Worm (Caenorhabditis elegans) whole organism, L2 larva: ENCODE data around the gene usip-1.
A peak's percentile ranks its signal among the peaks of the same experiment; 100 is the strongest.

ENCODE experiments used
- ZK546.5 ChIP-seq: sonication (generic microtip); optimal IDR thresholded peaks from 2 replicates; lab custom pipeline; 2017; ENCODE audit warnings: missing biosample characterization, missing genetic modification characterization
- blmp-1 ChIP-seq: sonication (generic microtip); optimal IDR thresholded peaks from 2 replicates; lab custom pipeline; 2017; ENCODE audit warnings: missing genetic modification characterization, mild to moderate bottlenecking, missing compliant biosample characterization, antibody characterized with exemption, moderate library complexity; ENCODE audit not compliant: insufficient read depth
- gmeb-1 ChIP-seq: fragments of 150-350 bp; optimal IDR thresholded peaks from 2 replicates; lab custom pipeline; 2014; ENCODE audit warnings: missing biosample characterization, missing genetic modification characterization
- lin-13 ChIP-seq: fragments of 150-350 bp; optimal IDR thresholded peaks from 2 replicates; lab custom pipeline; 2014; ENCODE audit warnings: missing biosample characterization, missing genetic modification reagents, missing genetic modification characterization
- nhr-129 ChIP-seq: fragments of 150-350 bp; optimal IDR thresholded peaks from 2 replicates; lab custom pipeline; 2014; ENCODE audit warnings: missing biosample characterization, missing genetic modification characterization
- nhr-237 ChIP-seq: fragments of 150-350 bp; optimal IDR thresholded peaks from 2 replicates; lab custom pipeline; 2014; ENCODE audit warnings: missing biosample characterization, missing genetic modification characterization
- nhr-25 ChIP-seq: fragments of 150-350 bp; sonication (generic microtip); optimal IDR thresholded peaks from 3 replicates; lab custom pipeline; 2014; ENCODE audit warnings: missing biosample characterization, missing genetic modification characterization
- skn-1 ChIP-seq: sonication (generic microtip); optimal IDR thresholded peaks from 2 replicates; lab custom pipeline; 2017; ENCODE audit warnings: missing biosample characterization, missing genetic modification characterization

DNA sequence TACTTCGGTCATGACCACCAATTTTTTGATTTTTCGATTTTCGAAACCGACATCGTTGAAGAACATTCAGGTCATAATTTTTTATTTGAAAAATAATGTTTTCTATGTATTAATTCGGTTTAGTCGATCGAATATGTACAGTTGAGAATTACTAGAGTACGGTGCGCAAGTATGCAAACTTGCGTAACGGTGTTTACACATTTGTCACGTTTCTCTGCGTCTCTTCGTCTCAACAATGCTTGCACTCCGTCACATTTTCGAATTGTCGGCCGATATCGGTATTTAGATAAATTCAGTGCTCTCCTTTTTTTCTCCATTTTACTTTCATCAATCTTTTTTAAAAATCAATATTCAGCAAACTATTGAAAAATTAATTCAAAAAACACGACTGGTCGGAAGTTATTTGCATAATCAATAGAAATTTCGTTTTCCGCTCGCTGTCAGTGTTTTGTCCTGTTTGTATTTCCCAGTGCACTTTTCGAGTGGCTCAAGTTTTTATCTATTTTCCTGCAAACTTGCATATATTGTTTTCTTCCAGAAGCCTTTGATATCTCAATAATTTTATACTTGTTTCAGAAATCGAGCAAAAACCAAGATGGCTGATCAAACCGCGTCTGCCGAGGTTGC, 7.1 kb upstream of the usip-1 start, which contains the start of gene dpy-30:
- no peak for TF ChIP-seq ZK546.5 (tag; lab: Kevin White, UChicago)
- TF ChIP-seq nhr-237 (tag; lab: Kevin White, UChicago), result no peak
- TF ChIP-seq gmeb-1 (tag; lab: Kevin White, UChicago), result peak; percentile 69
- no peak for TF ChIP-seq skn-1 (tag; lab: Kevin White, UChicago)
- TF ChIP-seq blmp-1 (tag; lab: Kevin White, UChicago), result no peak
- TF ChIP-seq lin-13 (GFP tag; lab: Kevin White, UChicago), result peak; percentile 13
- peak; percentile 39 for TF ChIP-seq nhr-25 (tag; lab: Kevin White, UChicago)
- TF ChIP-seq nhr-129 (tag; lab: Kevin White, UChicago), result peak; percentile 73
